Fruit fly (Drosophila melanogaster) Kc167 (cell line): Measurements from ENCODE around the gene CG31347.

Experiments
- Myc ChIP-seq: fragments of >200 bp; optimal IDR thresholded peaks from 2 replicates; lab custom pipeline; 2017; ENCODE audit warnings: missing external identifiers
- Sin3A ChIP-seq: fragments of >200 bp; optimal IDR thresholded peaks from 2 replicates; lab custom pipeline; 2018; ENCODE audit warnings: missing external identifiers
- h ChIP-seq: fragments of >200 bp; optimal IDR thresholded peaks from 3 replicates; lab custom pipeline; 2018; ENCODE audit warnings: missing external identifiers
- insv ChIP-seq: fragments of >200 bp; optimal IDR thresholded peaks from 3 replicates; lab custom pipeline; 2018; ENCODE audit warnings: missing external identifiers
- psq ChIP-seq: fragments of >200 bp; optimal IDR thresholded peaks from 2 replicates; lab custom pipeline; 2017; ENCODE audit warnings: missing external identifiers
- ttk ChIP-seq: sonication (Bioruptor generic); optimal IDR thresholded peaks from 2 replicates; lab custom pipeline; 2017; ENCODE audit warnings: missing external identifiers

DNA sequence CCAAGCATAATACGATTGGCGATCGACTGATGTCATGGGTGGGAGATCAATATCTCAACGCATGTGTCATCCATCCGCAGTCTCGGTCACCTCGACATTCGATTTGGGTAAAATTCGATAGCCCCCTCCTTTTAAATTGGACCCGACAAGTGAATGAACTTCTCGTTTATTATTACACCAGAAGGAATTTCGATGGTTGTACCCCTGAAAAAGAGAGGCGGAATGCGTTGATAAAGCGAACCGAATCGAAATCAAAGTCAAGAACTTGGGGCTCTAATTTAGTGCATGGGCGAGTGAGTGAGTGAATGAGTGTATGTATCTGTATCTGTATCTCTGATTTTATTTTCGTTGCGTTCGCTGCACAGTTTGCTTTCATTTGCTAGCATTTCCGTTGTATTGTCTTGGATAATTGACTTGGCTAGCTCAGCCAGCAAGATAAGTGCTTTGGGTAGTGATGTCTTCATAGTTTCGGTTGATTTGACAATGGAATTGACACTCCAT is 9.6 kb upstream of the CG31347 start:
- TF ChIP-seq ttk (lab: Kevin White, UChicago) (no peak), Myc (lab: Kevin White, UChicago) (no peak), h (lab: Kevin White, UChicago) (no peak), psq (lab: Kevin White, UChicago) (no peak), Sin3A (lab: Kevin White, UChicago) (no peak), insv (lab: Kevin White, UChicago) (no peak)
